Worm (Caenorhabditis elegans) whole organism, L1 larva: ENCODE results near the gene cup-15.

ENCODE experiments used
- C04F5.9 ChIP-seq: sonication (generic microtip); optimal IDR thresholded peaks from 2 replicates; lab custom pipeline; 2016; ENCODE audit warnings: missing genetic modification characterization, missing compliant biosample characterization
- C34B4.2 ChIP-seq: sonication (generic microtip); optimal IDR thresholded peaks from 2 replicates; lab custom pipeline; 2017; ENCODE audit warnings: mild to moderate bottlenecking, missing genetic modification characterization, missing compliant biosample characterization
- F16B12.6 ChIP-seq: fragments of 150-350 bp; optimal IDR thresholded peaks from 2 replicates; lab custom pipeline; 2014; ENCODE audit warnings: missing biosample characterization, missing genetic modification characterization
- blmp-1 ChIP-seq: fragments of 150-350 bp; optimal IDR thresholded peaks from 2 replicates; lab custom pipeline; 2014; ENCODE audit warnings: missing biosample characterization, missing genetic modification characterization
- ceh-8 ChIP-seq: fragments of 200-800 bp; sonication (Bioruptor generic); optimal IDR thresholded peaks from 2 replicates; lab custom pipeline; 2018; ENCODE audit warnings: mild to moderate bottlenecking, missing genetic modification characterization, moderate library complexity, missing compliant biosample characterization
- ces-1 ChIP-seq: fragments of 150-350 bp; optimal IDR thresholded peaks from 2 replicates; lab custom pipeline; 2014; ENCODE audit warnings: missing biosample characterization, missing genetic modification reagents, missing genetic modification characterization
- efl-1 ChIP-seq, 4 experiments: fragments of 150-350 bp; optimal IDR thresholded peaks in 3 of 4; peaks in 1 of 4; 1 replicate in 1 of 4; 2 replicates in 3 of 4; lab custom pipeline; 2014; ENCODE audit warnings: missing biosample characterization in 2 of 4, missing genetic modification characterization in 2 of 4, missing genetic modification reagents in 2 of 4
- efl-3 ChIP-seq: fragments of 200-800 bp; sonication (Bioruptor generic); optimal IDR thresholded peaks from 2 replicates; lab custom pipeline; 2018; ENCODE audit warnings: mild to moderate bottlenecking, missing genetic modification characterization, missing compliant biosample characterization
- elt-3 ChIP-seq, 6 experiments: fragments of 150-350 bp in 1 of 6; sonication (generic microtip); optimal IDR thresholded peaks; 2 replicates each; lab custom pipeline; 2017 to 2018; ENCODE audit warnings: missing biosample characterization in 6 of 6, missing genetic modification characterization in 6 of 6, inconsistent platforms in 1 of 6
- fkh-10 ChIP-seq: sonication (generic microtip); optimal IDR thresholded peaks from 2 replicates; lab custom pipeline; 2017; ENCODE audit warnings: missing biosample characterization, missing genetic modification reagents, missing genetic modification characterization
- fkh-8 ChIP-seq: sonication (generic microtip); optimal IDR thresholded peaks from 2 replicates; lab custom pipeline; 2016; ENCODE audit warnings: mild to moderate bottlenecking, missing genetic modification characterization, missing compliant biosample characterization
- grh-1 ChIP-seq: fragments of 200-800 bp; sonication (Bioruptor generic); IDR thresholded peaks from 2 replicates; pipeline ENCODE4 v1.3.6; 2022; ENCODE audit warnings: missing genetic modification reagents, missing genetic modification characterization, missing compliant biosample characterization
- hlh-17 ChIP-seq: fragments of 200-800 bp; sonication (Bioruptor generic); optimal IDR thresholded peaks from 2 replicates; lab custom pipeline; 2018; ENCODE audit warnings: missing genetic modification characterization, mild to moderate bottlenecking, missing compliant biosample characterization, moderate library complexity, borderline replicate concordance
- isw-1 ChIP-seq: fragments of 200-800 bp; sonication (Bioruptor generic); IDR thresholded peaks from 2 replicates; pipeline ENCODE4 v1.3.6; 2022; ENCODE audit warnings: missing genetic modification characterization, missing compliant biosample characterization
- jun-1 ChIP-seq: fragments of 150-350 bp; optimal IDR thresholded peaks from 2 replicates; lab custom pipeline; 2014; ENCODE audit warnings: missing biosample characterization, missing genetic modification reagents, missing genetic modification characterization
- lin-14 ChIP-seq: fragments of 200-800 bp; sonication (Bioruptor generic); optimal IDR thresholded peaks from 2 replicates; lab custom pipeline; 2018; ENCODE audit warnings: mild to moderate bottlenecking, missing genetic modification characterization, moderate library complexity, missing compliant biosample characterization
- lin-15B ChIP-seq: fragments of 150-350 bp; sonication (generic microtip); optimal IDR thresholded peaks from 3 replicates; lab custom pipeline; 2014; ENCODE audit warnings: missing biosample characterization, missing genetic modification characterization
- lin-39 ChIP-seq: fragments of 150-350 bp; optimal IDR thresholded peaks from 2 replicates; lab custom pipeline; 2014; ENCODE audit warnings: missing biosample characterization, missing genetic modification reagents, missing genetic modification characterization
- lir-3 ChIP-seq: sonication (generic microtip); optimal IDR thresholded peaks from 2 replicates; lab custom pipeline; 2016; ENCODE audit warnings: mild to moderate bottlenecking, missing genetic modification characterization, moderate library complexity, missing compliant biosample characterization; ENCODE audit not compliant: poor library complexity
- lsy-2 ChIP-seq, 2 experiments: fragments of 150-350 bp; optimal IDR thresholded peaks; 2 replicates each; lab custom pipeline; 2014; ENCODE audit warnings: missing biosample characterization in 2 of 2, missing genetic modification characterization in 2 of 2
- nhr-19 ChIP-seq: fragments of 200-800 bp; sonication (Bioruptor generic); conservative IDR thresholded peaks from 2 replicates; pipeline ENCODE4 v1.3.6; 2022; ENCODE audit warnings: missing genetic modification characterization, missing compliant biosample characterization
- nhr-28 ChIP-seq: fragments of 150-350 bp; optimal IDR thresholded peaks from 2 replicates; lab custom pipeline; 2014; ENCODE audit warnings: missing biosample characterization, missing genetic modification characterization
- nhr-47 ChIP-seq: sonication (generic microtip); optimal IDR thresholded peaks from 2 replicates; lab custom pipeline; 2016; ENCODE audit warnings: mild to moderate bottlenecking, missing genetic modification characterization, moderate library complexity, missing compliant biosample characterization
- nhr-71 ChIP-seq: sonication (generic microtip); optimal IDR thresholded peaks from 2 replicates; lab custom pipeline; 2016; ENCODE audit warnings: mild to moderate bottlenecking, missing genetic modification characterization, moderate library complexity, missing compliant biosample characterization
- nhr-76 ChIP-seq: sonication (generic microtip); optimal IDR thresholded peaks from 2 replicates; lab custom pipeline; 2017; ENCODE audit warnings: missing biosample characterization, missing genetic modification characterization
- pax-3 ChIP-seq: fragments of 200-800 bp; sonication (Bioruptor generic); optimal IDR thresholded peaks from 2 replicates; lab custom pipeline; 2018; ENCODE audit warnings: mild to moderate bottlenecking, missing genetic modification characterization, moderate library complexity, missing compliant biosample characterization
- rnt-1 ChIP-seq: sonication (generic microtip); optimal IDR thresholded peaks from 2 replicates; lab custom pipeline; 2016; ENCODE audit warnings: mild to moderate bottlenecking, missing genetic modification characterization, moderate library complexity, missing compliant biosample characterization
- skn-1 ChIP-seq: fragments of 150-350 bp; optimal IDR thresholded peaks from 2 replicates; lab custom pipeline; 2014; ENCODE audit warnings: missing biosample characterization, missing genetic modification characterization
- tbx-2 ChIP-seq: sonication (generic microtip); optimal IDR thresholded peaks from 2 replicates; lab custom pipeline; 2016; ENCODE audit warnings: missing genetic modification characterization, missing compliant biosample characterization
- unc-130 ChIP-seq: fragments of 150-350 bp; optimal IDR thresholded peaks from 2 replicates; lab custom pipeline; 2017; ENCODE audit warnings: missing biosample characterization, missing genetic modification characterization, inconsistent platforms
- unc-86 ChIP-seq: sonication (generic microtip); optimal IDR thresholded peaks from 2 replicates; lab custom pipeline; 2016; ENCODE audit warnings: missing genetic modification characterization, missing compliant biosample characterization
- unc-98 ChIP-seq: fragments of 200-800 bp; sonication (Bioruptor generic); IDR thresholded peaks from 2 replicates; pipeline ENCODE4 v1.3.6; 2022; ENCODE audit warnings: missing genetic modification characterization, missing compliant biosample characterization
- xbp-1 ChIP-seq: sonication (generic microtip); optimal IDR thresholded peaks from 2 replicates; lab custom pipeline; 2016; ENCODE audit warnings: missing genetic modification characterization, missing compliant biosample characterization
- zag-1 ChIP-seq: fragments of 150-350 bp; optimal IDR thresholded peaks from 2 replicates; lab custom pipeline; 2014; ENCODE audit warnings: missing biosample characterization, missing genetic modification characterization

cup-15 gene

ce11 chrII:9310204-9310603 lies 42.6 kb upstream of the cup-15 start, which contains the start of gene cam-1:
cam-1 (minus strand) TSS chrII:9310304.
- no peak for TF ChIP-seq hlh-17 (GFP tag; lab: Kevin White, UChicago)

ce11 chrII:9310794-9311193 lies 42.0 kb upstream of the cup-15 start:
- TF ChIP-seq ces-1 = no peak
- peak; percentile 26 for TF ChIP-seq lin-14 (GFP tag; lab: Kevin White, UChicago)
- TF ChIP-seq ceh-8 (GFP tag; lab: Kevin White, UChicago) = peak; percentile 43
- peak; percentile 27 for TF ChIP-seq fkh-8 (tag; lab: Kevin White, UChicago)
- TF ChIP-seq unc-130 (tag; lab: Kevin White, UChicago) = no peak
- TF ChIP-seq grh-1 (GFP tag; lab: Robert Waterston, UW) = no peak
- TF ChIP-seq, all 84 proteins: peak for 3

ce11 chrII:9311702-9312101 lies 41.1 kb upstream of the cup-15 start:
- no peak for TF ChIP-seq efl-3 (GFP tag; lab: Kevin White, UChicago)
- no peak for TF ChIP-seq zag-1
- no peak for TF ChIP-seq lin-39 (tag; lab: Kevin White, UChicago)
- TF ChIP-seq isw-1 (GFP tag; lab: Robert Waterston, UW) = no peak
- peak; percentile 57 for TF ChIP-seq lin-14 (GFP tag; lab: Kevin White, UChicago)
- TF ChIP-seq nhr-28 (tag; lab: Kevin White, UChicago) = no peak
- TF ChIP-seq fkh-10 = peak; percentile 69
- no peak for TF ChIP-seq fkh-8 (tag; lab: Kevin White, UChicago)
- no peak for TF ChIP-seq elt-3 (tag; optimal IDR thresholded peaks at IDR 0.05; lab: Kevin White, UChicago)

- TF ChIP-seq nhr-47 = no peak
- peak; percentile 21 for TF ChIP-seq lin-14 (GFP tag; lab: Kevin White, UChicago)
Observed at ce11 chrII:9313335-9313734, 39.5 kb upstream of the cup-15 start.

- no peak for TF ChIP-seq C04F5.9 (tag; lab: Kevin White, UChicago)
- TF ChIP-seq nhr-71 (tag; lab: Kevin White, UChicago) = peak; percentile 30
- peak; percentile 5 for TF ChIP-seq lin-14 (GFP tag; lab: Kevin White, UChicago)
- TF ChIP-seq efl-1 (optimal IDR thresholded peaks at IDR 0.05; lab: Kevin White, UChicago) = no peak
- peak in 1 of 2 experiments; percentile 84 for TF ChIP-seq efl-1 (GFP tag; optimal IDR thresholded peaks at IDR 0.05 in 1 of 2; lab: Kevin White, UChicago)
- TF ChIP-seq jun-1 = no peak
- no peak for TF ChIP-seq F16B12.6 (tag; lab: Kevin White, UChicago)
- no peak for TF ChIP-seq blmp-1 (tag; lab: Kevin White, UChicago)
- TF ChIP-seq xbp-1 (tag; lab: Kevin White, UChicago) = no peak
- no peak for TF ChIP-seq tbx-2 (tag; lab: Kevin White, UChicago)
- TF ChIP-seq C34B4.2 (tag; lab: Kevin White, UChicago) = no peak
- no peak for TF ChIP-seq fkh-8 (tag; lab: Kevin White, UChicago)
- TF ChIP-seq, all 84 proteins: peak for 3
Observed at ce11 chrII:9314733-9315132, 38.1 kb upstream of the cup-15 start.

ce11 chrII:9315692-9316091 lies 37.1 kb upstream of the cup-15 start:
- TF ChIP-seq nhr-71 (tag; lab: Kevin White, UChicago) = peak; percentile 28
- no peak for TF ChIP-seq lin-15B (tag; lab: Kevin White, UChicago)
- no peak for TF ChIP-seq efl-1 (optimal IDR thresholded peaks at IDR 0.05; lab: Kevin White, UChicago)
- peak in 1 of 2 experiments; percentile 92 for TF ChIP-seq efl-1 (GFP tag; optimal IDR thresholded peaks at IDR 0.05 in 1 of 2; lab: Kevin White, UChicago)
- TF ChIP-seq unc-86 = no peak
- no peak for TF ChIP-seq pax-3 (tag; lab: Kevin White, UChicago)
- TF ChIP-seq lsy-2 (tag; optimal IDR thresholded peaks at IDR 0.05; lab: Kevin White, UChicago) = peak in 1 of 2 experiments; percentile 26
- TF ChIP-seq lir-3 (tag; lab: Kevin White, UChicago) = no peak
- no peak for TF ChIP-seq nhr-19 (GFP tag; lab: Robert Waterston, UW)
- TF ChIP-seq unc-98 = no peak
- TF ChIP-seq lin-14 (GFP tag; lab: Kevin White, UChicago) = peak; percentile 77
- peak; percentile 49 for TF ChIP-seq rnt-1
- no peak for TF ChIP-seq skn-1 (tag; lab: Kevin White, UChicago)
- no peak for TF ChIP-seq nhr-76 (tag; lab: Kevin White, UChicago)
